Fruit fly (Drosophila melanogaster): ENCODE data around the gene Ir10a.

The Ir10a gene

dm6 chrX:11359081-11359481 is 48.1 kb upstream of the Ir10a start, which contains the start of gene Pa1 (continued):
- TF ChIP-seq lbe (GFP tag; optimal IDR thresholded peaks at IDR 0.05) (no peak), HLH4C (GFP tag; IDR thresholded peaks at IDR 0.05; ENCODE audit: partially characterized antibody) (peak; percentile 80), CG18619 (GFP tag; optimal IDR thresholded peaks at IDR 0.05) (no peak), seq (GFP tag; IDR thresholded peaks at IDR 0.05) (no peak), CG12236 (GFP tag; optimal IDR thresholded peaks at IDR 0.05) (no peak), CG7987 (GFP tag; optimal IDR thresholded peaks at IDR 0.05) (no peak), shn (GFP tag; optimal IDR thresholded peaks at IDR 0.05) (no peak), sens (GFP tag) (peak; percentile 52), bsh (GFP tag; optimal IDR thresholded peaks at IDR 0.05) (no peak), CG13287 (GFP tag; IDR thresholded peaks at IDR 0.05; ENCODE audit: partially characterized antibody) (peak; percentile 80), HmgD (GFP tag; optimal IDR thresholded peaks at IDR 0.05) (no peak), CG12769 (tag; optimal IDR thresholded peaks at IDR 0.05) (no peak), CG8765 (GFP tag; IDR thresholded peaks at IDR 0.05) (no peak), toy (GFP tag; IDR thresholded peaks at IDR 0.05) (no peak), Pdp1 (GFP tag; optimal IDR thresholded peaks at IDR 0.05) (peak in 1 of 2 experiments; percentile 31), fd102C (GFP tag; optimal IDR thresholded peaks at IDR 0.05) (no peak), ranshi (GFP tag; IDR thresholded peaks at IDR 0.05) (no peak), sug (tag; optimal IDR thresholded peaks at IDR 0.05) (peak; percentile 17), CG14050 (GFP tag; IDR thresholded peaks at IDR 0.05) (no peak), cato (GFP tag; optimal IDR thresholded peaks at IDR 0.05; ENCODE audit: borderline replicate concordance) (no peak), Taf1 (GFP tag; IDR thresholded peaks at IDR 0.05) (no peak), CG31388 (GFP tag; optimal IDR thresholded peaks at IDR 0.05) (no peak), Chrac-16 (GFP tag; optimal IDR thresholded peaks at IDR 0.05) (no peak), zfh1 (GFP tag; IDR thresholded peaks at IDR 0.05) (no peak), CG3726 (GFP tag; IDR thresholded peaks at IDR 0.05) (no peak), croc (GFP tag; conservative IDR thresholded peaks at IDR 0.05) (no peak), CG6813 (GFP tag; optimal IDR thresholded peaks at IDR 0.05) (no peak), CG12299 (tag; optimal IDR thresholded peaks at IDR 0.05) (peak; percentile 15), CG9215 (GFP tag; IDR thresholded peaks at IDR 0.05) (no peak), Elba2 (GFP tag; optimal IDR thresholded peaks at IDR 0.05) (peak; percentile 22), E2f2 (GFP tag; IDR thresholded peaks at IDR 0.05) (peak; percentile 96), Six4 (GFP tag; optimal IDR thresholded peaks at IDR 0.05) (no peak), Sry-δ (GFP tag; optimal IDR thresholded peaks at IDR 0.05) (peak; percentile 61), insv (GFP tag; optimal IDR thresholded peaks at IDR 0.05) (no peak), MESR4 (GFP tag; optimal IDR thresholded peaks at IDR 0.05) (peak; percentile 86), inv (GFP tag; IDR thresholded peaks at IDR 0.05; ENCODE audit: partially characterized antibody) (peak; percentile 30), Rfx (GFP tag; IDR thresholded peaks at IDR 0.05) (peak; percentile 45; the same call in 1 of the 2 replicates), trem (tag; optimal IDR thresholded peaks at IDR 0.05) (peak; percentile 12), HLH3B (GFP tag; IDR thresholded peaks at IDR 0.05) (no peak), pros (GFP tag; optimal IDR thresholded peaks at IDR 0.05) (no peak), CG34376 (GFP tag; optimal IDR thresholded peaks at IDR 0.05) (peak; percentile 11), danr (GFP tag; IDR thresholded peaks at IDR 0.05) (no peak), Nf-YC (tag; optimal IDR thresholded peaks at IDR 0.05) (peak; percentile 32), CG7928 (GFP tag; optimal IDR thresholded peaks at IDR 0.05) (no peak), CG33213 (GFP tag; optimal IDR thresholded peaks at IDR 0.05) (no peak), Oaz (GFP tag; IDR thresholded peaks at IDR 0.05) (no peak), crp (GFP tag; optimal IDR thresholded peaks at IDR 0.05) (no peak), CG2129 (GFP tag; IDR thresholded peaks at IDR 0.05; ENCODE audit: partially characterized antibody) (0 out of 2 replicates have a peak, but pooled peaks have one; percentile 27), Dip2 (GFP tag; IDR thresholded peaks at IDR 0.05) (no peak), TFAM (GFP tag; optimal IDR thresholded peaks at IDR 0.05) (no peak), CG4404 (GFP tag; IDR thresholded peaks at IDR 0.05) (no peak)
